Worm (Caenorhabditis elegans) whole organism, late embryonic: ENCODE results near the gene lido-17.
A peak's percentile ranks its signal among the peaks of the same experiment; 100 is the strongest.

Experiments
- C38D4.7 ChIP-seq: fragments of 200-800 bp; sonication (Bioruptor generic); optimal IDR thresholded peaks from 2 replicates; lab custom pipeline; 2018; ENCODE audit warnings: mild to moderate bottlenecking, missing genetic modification characterization, moderate library complexity, missing compliant biosample characterization
- K09A11.1 ChIP-seq: sonication (generic microtip); optimal IDR thresholded peaks from 2 replicates; lab custom pipeline; 2017; ENCODE audit warnings: antibody characterized with exemption, mild to moderate bottlenecking, missing genetic modification characterization, missing compliant biosample characterization; ENCODE audit not compliant: insufficient read depth
- T23F11.4 ChIP-seq: fragments of 200-800 bp; sonication (Bioruptor generic); optimal IDR thresholded peaks from 2 replicates; lab custom pipeline; 2018; ENCODE audit warnings: mild to moderate bottlenecking, missing genetic modification characterization, missing compliant biosample characterization
- Y22D7AL.16 ChIP-seq: sonication (generic microtip); optimal IDR thresholded peaks from 2 replicates; lab custom pipeline; 2016; ENCODE audit warnings: missing genetic modification characterization, missing compliant biosample characterization
- ceh-14 ChIP-seq: sonication (generic microtip); optimal IDR thresholded peaks from 2 replicates; lab custom pipeline; 2016; ENCODE audit warnings: missing genotype, missing genetic modification characterization, missing compliant biosample characterization
- ceh-18 ChIP-seq: sonication (generic microtip); optimal IDR thresholded peaks from 2 replicates; lab custom pipeline; 2016; ENCODE audit warnings: missing genetic modification characterization, missing compliant biosample characterization
- ceh-19 ChIP-seq: fragments of 200-800 bp; sonication (Bioruptor generic); optimal IDR thresholded peaks from 2 replicates; lab custom pipeline; 2018; ENCODE audit warnings: mild to moderate bottlenecking, missing genetic modification characterization, missing compliant biosample characterization
- ceh-22 ChIP-seq: sonication (generic microtip); optimal IDR thresholded peaks from 2 replicates; lab custom pipeline; 2017; ENCODE audit warnings: missing biosample characterization, missing genetic modification characterization
- ceh-24 ChIP-seq: sonication (generic microtip); optimal IDR thresholded peaks from 2 replicates; lab custom pipeline; 2016; ENCODE audit warnings: mild to moderate bottlenecking, missing genetic modification characterization, missing compliant biosample characterization
- ceh-31 ChIP-seq: sonication (generic microtip); optimal IDR thresholded peaks from 2 replicates; lab custom pipeline; 2016; ENCODE audit warnings: missing genetic modification characterization, missing compliant biosample characterization
- ceh-34 ChIP-seq: sonication (generic microtip); optimal IDR thresholded peaks from 2 replicates; lab custom pipeline; 2016; ENCODE audit warnings: mild to moderate bottlenecking, missing genetic modification characterization, missing compliant biosample characterization
- ceh-48 ChIP-seq: sonication (generic microtip); optimal IDR thresholded peaks from 2 replicates; lab custom pipeline; 2016; ENCODE audit warnings: missing genetic modification characterization, inconsistent platforms, missing compliant biosample characterization
- ceh-6 ChIP-seq: fragments of 200-800 bp; sonication (Bioruptor generic); optimal IDR thresholded peaks from 2 replicates; lab custom pipeline; 2018; ENCODE audit warnings: mild to moderate bottlenecking, missing genetic modification characterization, missing compliant biosample characterization
- che-1 ChIP-seq: sonication (generic microtip); optimal IDR thresholded peaks from 2 replicates; lab custom pipeline; 2016; ENCODE audit warnings: mild to moderate bottlenecking, missing genetic modification characterization, missing compliant biosample characterization
- dmd-4 ChIP-seq: sonication (generic microtip); optimal IDR thresholded peaks from 2 replicates; lab custom pipeline; 2016; ENCODE audit warnings: borderline replicate concordance, missing genetic modification characterization, missing compliant biosample characterization
- dve-1 ChIP-seq: sonication (generic microtip); optimal IDR thresholded peaks from 2 replicates; lab custom pipeline; 2017; ENCODE audit warnings: antibody characterized with exemption, mild to moderate bottlenecking, missing genetic modification characterization, missing compliant biosample characterization
- elt-2 ChIP-seq: sonication (generic microtip); optimal IDR thresholded peaks from 2 replicates; lab custom pipeline; 2016; ENCODE audit warnings: missing genetic modification reagents, missing genetic modification characterization, missing compliant biosample characterization
- elt-4 ChIP-seq: sonication (generic microtip); optimal IDR thresholded peaks from 2 replicates; lab custom pipeline; 2016; ENCODE audit warnings: missing genetic modification characterization, missing compliant biosample characterization
- fax-1 ChIP-seq: sonication (generic microtip); optimal IDR thresholded peaks from 2 replicates; lab custom pipeline; 2016; ENCODE audit warnings: missing genotype, missing genetic modification characterization, missing compliant biosample characterization
- fkh-10 ChIP-seq: fragments of 150-350 bp; optimal IDR thresholded peaks from 2 replicates; lab custom pipeline; 2014; ENCODE audit warnings: missing biosample characterization, missing genetic modification reagents, missing genetic modification characterization
- fkh-6 ChIP-seq: sonication (generic microtip); optimal IDR thresholded peaks from 2 replicates; lab custom pipeline; 2016; ENCODE audit warnings: missing genetic modification characterization, missing compliant biosample characterization
- gmeb-2 ChIP-seq: sonication (generic microtip); optimal IDR thresholded peaks from 2 replicates; lab custom pipeline; 2016; ENCODE audit warnings: missing genetic modification characterization, inconsistent platforms, missing compliant biosample characterization
- hlh-30 ChIP-seq: sonication (generic microtip); optimal IDR thresholded peaks from 2 replicates; lab custom pipeline; 2017; ENCODE audit warnings: antibody characterized with exemption, missing genetic modification characterization, missing compliant biosample characterization; ENCODE audit not compliant: insufficient read depth
- hlh-6 ChIP-seq: sonication (generic microtip); optimal IDR thresholded peaks from 2 replicates; lab custom pipeline; 2016; ENCODE audit warnings: missing genotype, missing genetic modification characterization, missing compliant biosample characterization
- hlh-8 ChIP-seq: sonication (generic microtip); optimal IDR thresholded peaks from 2 replicates; lab custom pipeline; 2016; ENCODE audit warnings: missing genotype, missing genetic modification characterization, missing compliant biosample characterization
- lin-11 ChIP-seq: fragments of 200-800 bp; sonication (Bioruptor generic); optimal IDR thresholded peaks from 2 replicates; lab custom pipeline; 2018; ENCODE audit warnings: mild to moderate bottlenecking, missing genetic modification characterization, missing compliant biosample characterization
- madf-2 ChIP-seq: sonication (generic microtip); optimal IDR thresholded peaks from 2 replicates; lab custom pipeline; 2017; ENCODE audit warnings: missing genetic modification characterization, missing compliant biosample characterization
- mec-3 ChIP-seq: sonication (generic microtip); optimal IDR thresholded peaks from 2 replicates; lab custom pipeline; 2016; ENCODE audit warnings: borderline replicate concordance, missing genetic modification characterization, missing compliant biosample characterization
- nfya-1 ChIP-seq: sonication (generic microtip); optimal IDR thresholded peaks from 2 replicates; lab custom pipeline; 2017; ENCODE audit warnings: missing genetic modification characterization, mild to moderate bottlenecking, missing compliant biosample characterization, antibody characterized with exemption, moderate library complexity
- nhr-232 ChIP-seq: sonication (generic microtip); optimal IDR thresholded peaks from 2 replicates; lab custom pipeline; 2016; ENCODE audit warnings: missing genetic modification characterization, missing compliant biosample characterization
- pax-1 ChIP-seq: fragments of 150-350 bp; optimal IDR thresholded peaks from 2 replicates; lab custom pipeline; 2014; ENCODE audit warnings: missing biosample characterization, missing genetic modification characterization
- pqm-1 ChIP-seq: sonication (generic microtip); optimal IDR thresholded peaks from 2 replicates; lab custom pipeline; 2016; ENCODE audit warnings: missing genetic modification characterization, missing compliant biosample characterization
- pros-1 ChIP-seq: fragments of 150-350 bp; optimal IDR thresholded peaks from 2 replicates; lab custom pipeline; 2014; ENCODE audit warnings: missing biosample characterization, missing genetic modification reagents, missing genetic modification characterization
- ref-2 ChIP-seq: sonication (generic microtip); optimal IDR thresholded peaks from 2 replicates; lab custom pipeline; 2016; ENCODE audit warnings: missing genetic modification characterization, missing compliant biosample characterization
- sdc-2 ChIP-seq: sonication (generic microtip); optimal IDR thresholded peaks from 2 replicates; lab custom pipeline; 2016; ENCODE audit warnings: missing genotype, missing genetic modification characterization, missing compliant biosample characterization
- sox-4 ChIP-seq: sonication (generic microtip); optimal IDR thresholded peaks from 2 replicates; lab custom pipeline; 2017; ENCODE audit warnings: mild to moderate bottlenecking, missing genetic modification characterization, inconsistent platforms, missing compliant biosample characterization
- tbx-2 ChIP-seq: sonication (generic microtip); optimal IDR thresholded peaks from 2 replicates; lab custom pipeline; 2016; ENCODE audit warnings: missing genetic modification characterization, missing compliant biosample characterization
- tbx-7 ChIP-seq: sonication (generic microtip); optimal IDR thresholded peaks from 2 replicates; lab custom pipeline; 2016; ENCODE audit warnings: missing genotype, missing genetic modification characterization, missing compliant biosample characterization
- ttx-3 ChIP-seq: sonication (generic microtip); optimal IDR thresholded peaks from 2 replicates; lab custom pipeline; 2016; ENCODE audit warnings: missing genetic modification reagents, missing genetic modification characterization, missing compliant biosample characterization
- unc-3 ChIP-seq, 2 experiments: fragments of 200-800 bp in 1 of 2; sonication (Bioruptor generic) in 1 of 2; sonication (generic microtip) in 1 of 2; conservative IDR thresholded peaks in 1 of 2; optimal IDR thresholded peaks in 1 of 2; 2 replicates each; pipeline versions ENCODE4 v1.3.6 to Lab custom; 2016 to 2022; ENCODE audit warnings: missing compliant biosample characterization in 2 of 2, missing genetic modification characterization in 2 of 2, missing genetic modification reagents in 1 of 2
- unc-42 ChIP-seq: sonication (generic microtip); optimal IDR thresholded peaks from 2 replicates; lab custom pipeline; 2016; ENCODE audit warnings: missing genotype, missing genetic modification characterization, missing compliant biosample characterization
- unc-55 ChIP-seq: sonication (generic microtip); optimal IDR thresholded peaks from 2 replicates; lab custom pipeline; 2017; ENCODE audit warnings: missing biosample characterization, missing genetic modification reagents, missing genetic modification characterization
- zip-5 ChIP-seq: sonication (generic microtip); optimal IDR thresholded peaks from 2 replicates; lab custom pipeline; 2016; ENCODE audit warnings: missing genetic modification characterization, missing compliant biosample characterization

Gene lido-17

ce11 chrII:9356723-9357122 is 35.9 kb downstream of the lido-17 start:
- no peak for TF ChIP-seq fax-1 (tag; lab: Kevin White, UChicago)
- no peak for TF ChIP-seq pros-1 (tag; lab: Kevin White, UChicago)
- TF ChIP-seq elt-4 (tag; lab: Kevin White, UChicago): no peak
- TF ChIP-seq ceh-22 (tag; lab: Kevin White, UChicago): peak; percentile 12
- peak; percentile 30 for TF ChIP-seq ref-2 (tag; lab: Kevin White, UChicago)
- 0 out of 2 replicates have a peak, but pooled peaks have one; percentile 18 for TF ChIP-seq unc-3 (GFP tag; conservative IDR thresholded peaks at IDR 0.05; lab: Robert Waterston, UW)
- no peak for TF ChIP-seq unc-3 (tag; optimal IDR thresholded peaks at IDR 0.05; lab: Kevin White, UChicago)
- no peak for TF ChIP-seq ceh-24 (tag; lab: Kevin White, UChicago)
- no peak for TF ChIP-seq zip-5
- no peak for TF ChIP-seq ceh-6 (GFP tag; lab: Kevin White, UChicago)
- peak; percentile 2 for TF ChIP-seq dve-1 (tag; lab: Kevin White, UChicago)
- no peak for TF ChIP-seq pqm-1
- no peak for TF ChIP-seq hlh-8 (tag; lab: Kevin White, UChicago)
- no peak for TF ChIP-seq lin-11 (tag; lab: Kevin White, UChicago)
- TF ChIP-seq hlh-6 (tag; lab: Kevin White, UChicago): no peak
- TF ChIP-seq ttx-3 (tag; lab: Kevin White, UChicago): no peak
- TF ChIP-seq tbx-7 (tag; lab: Kevin White, UChicago): no peak
- peak; percentile 54 for TF ChIP-seq hlh-30 (tag; lab: Kevin White, UChicago)
- peak; percentile 18 for TF ChIP-seq unc-55 (GFP tag; lab: Kevin White, UChicago)
- TF ChIP-seq ceh-19 (GFP tag; lab: Kevin White, UChicago): peak; percentile 32
- TF ChIP-seq tbx-2 (tag; lab: Kevin White, UChicago): peak; percentile 38
- TF ChIP-seq fkh-6 (tag; lab: Kevin White, UChicago): no peak
- no peak for TF ChIP-seq fkh-10
- peak; percentile 26 for TF ChIP-seq ceh-31 (tag; lab: Kevin White, UChicago)
- TF ChIP-seq unc-42 (tag; lab: Kevin White, UChicago): peak; percentile 7
- TF ChIP-seq elt-2 (tag; lab: Kevin White, UChicago): no peak
- TF ChIP-seq Y22D7AL.16 (tag; lab: Kevin White, UChicago): no peak
- peak; percentile 74 for TF ChIP-seq ceh-18 (tag; lab: Kevin White, UChicago)
- TF ChIP-seq nfya-1 (tag; lab: Kevin White, UChicago): peak; percentile 69
- TF ChIP-seq sdc-2 (tag; lab: Kevin White, UChicago): no peak
- TF ChIP-seq pax-1 (tag; lab: Kevin White, UChicago): no peak
- peak; percentile 55 for TF ChIP-seq ceh-34 (tag; lab: Kevin White, UChicago)
- no peak for TF ChIP-seq nhr-232 (tag; lab: Kevin White, UChicago)
- TF ChIP-seq madf-2 (tag; lab: Kevin White, UChicago): no peak

ce11 chrII:9352669-9353068 is 40.0 kb downstream of the lido-17 start, which contains the start of the genes sdhb-1 and cup-15:
Gene sdhb-1, minus strand, starts transcription at chrII:9352731.
Gene cup-15, plus strand, starts transcription at chrII:9353000.
- TF ChIP-seq gmeb-2 (tag; lab: Kevin White, UChicago) (no peak), C38D4.7 (GFP tag; lab: Kevin White, UChicago) (no peak), fax-1 (tag; lab: Kevin White, UChicago) (no peak), fkh-10 (no peak), pqm-1 (no peak), T23F11.4 (GFP tag; lab: Kevin White, UChicago) (no peak), ceh-14 (tag; lab: Kevin White, UChicago) (no peak), pax-1 (tag; lab: Kevin White, UChicago) (no peak), sox-4 (tag; lab: Kevin White, UChicago) (no peak), ceh-48 (tag; lab: Kevin White, UChicago) (no peak), madf-2 (tag; lab: Kevin White, UChicago) (no peak), fkh-6 (tag; lab: Kevin White, UChicago) (no peak), Y22D7AL.16 (tag; lab: Kevin White, UChicago) (no peak), K09A11.1 (tag; lab: Kevin White, UChicago) (no peak), che-1 (tag; lab: Kevin White, UChicago) (no peak), dmd-4 (tag; lab: Kevin White, UChicago) (no peak), ceh-34 (tag; lab: Kevin White, UChicago) (no peak), mec-3 (tag; lab: Kevin White, UChicago) (no peak)
